Fruit fly (Drosophila melanogaster) ovary, adult (tissue): ENCODE data around the gene IFT46.

ENCODE experiments used
- CG17801 ChIP-seq: fragments of 200-800 bp; optimal IDR thresholded peaks from 2 replicates; lab custom pipeline; 2019; ENCODE audit warnings: missing biosample characterization, mild to moderate bottlenecking, missing genetic modification characterization, moderate library complexity; ENCODE audit not compliant: partially characterized antibody

IFT46 gene

dm6 chr2L:18625009-18625408 lies 9.1 kb upstream of the IFT46 start:
- no peak for TF ChIP-seq CG17801

DNA sequence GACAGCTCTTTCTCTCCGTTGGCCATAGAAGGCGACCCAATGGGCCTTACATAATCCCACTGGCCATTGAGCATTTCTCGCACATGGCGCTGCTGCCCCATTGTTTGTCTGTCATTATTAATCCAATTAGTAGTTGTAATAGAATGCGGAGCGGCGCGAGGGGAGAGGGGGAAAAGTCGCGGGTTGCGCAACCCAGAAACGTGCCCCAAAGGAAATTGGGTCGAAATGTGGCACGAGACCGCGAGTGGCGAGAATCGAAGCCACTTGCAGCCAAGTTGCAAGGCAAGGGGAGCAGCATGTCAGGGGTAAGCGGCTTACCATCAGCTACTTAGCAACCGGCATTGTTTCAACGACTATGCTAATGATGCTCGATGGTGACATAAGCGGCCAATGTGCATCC lies 8.5 kb upstream of the IFT46 start:
- no peak for TF ChIP-seq CG17801

- TF ChIP-seq CG17801: no peak
Observed at dm6 chr2L:18623435-18623834, 7.5 kb upstream of the IFT46 start.

DNA sequence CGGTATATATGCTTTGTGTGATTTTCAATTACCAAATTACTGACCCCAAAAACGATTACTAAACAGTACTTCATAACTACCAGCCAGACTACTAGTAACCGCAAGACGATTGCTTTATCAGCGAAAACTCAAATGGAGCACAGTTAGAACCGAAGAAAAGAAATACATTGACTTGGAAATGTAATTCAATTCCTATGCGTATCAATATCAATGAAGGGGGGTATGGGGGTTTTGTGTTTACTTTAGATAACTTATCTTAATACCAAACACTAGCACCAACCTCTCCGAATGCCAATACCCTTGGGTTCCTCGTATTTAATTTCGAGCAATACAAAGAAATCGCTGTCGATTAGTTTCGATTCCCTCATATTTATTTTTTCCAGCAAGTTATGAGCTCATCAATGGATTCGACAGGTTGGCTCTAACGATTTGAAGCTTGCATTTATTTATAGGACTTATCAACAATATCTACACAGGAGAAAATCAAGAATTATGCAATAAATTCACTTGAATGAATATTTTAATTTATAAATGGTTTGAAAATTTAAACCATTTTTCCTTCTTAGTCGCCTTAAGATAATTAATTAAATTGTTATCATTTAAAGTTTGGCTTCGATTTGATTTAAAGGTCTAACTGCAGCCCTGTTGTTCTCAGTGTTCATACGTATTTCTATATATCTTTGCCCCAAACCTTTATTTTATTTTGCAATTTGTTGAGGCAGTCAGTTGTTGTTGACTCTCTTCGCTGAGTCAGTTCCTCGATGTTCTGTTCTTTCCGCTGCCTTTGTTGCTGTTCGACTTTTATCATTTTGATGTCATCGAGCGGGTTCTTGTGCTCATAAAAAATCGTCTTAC lies 5.7 kb upstream of the IFT46 start:
- TF ChIP-seq CG17801: peak; percentile 93

DNA sequence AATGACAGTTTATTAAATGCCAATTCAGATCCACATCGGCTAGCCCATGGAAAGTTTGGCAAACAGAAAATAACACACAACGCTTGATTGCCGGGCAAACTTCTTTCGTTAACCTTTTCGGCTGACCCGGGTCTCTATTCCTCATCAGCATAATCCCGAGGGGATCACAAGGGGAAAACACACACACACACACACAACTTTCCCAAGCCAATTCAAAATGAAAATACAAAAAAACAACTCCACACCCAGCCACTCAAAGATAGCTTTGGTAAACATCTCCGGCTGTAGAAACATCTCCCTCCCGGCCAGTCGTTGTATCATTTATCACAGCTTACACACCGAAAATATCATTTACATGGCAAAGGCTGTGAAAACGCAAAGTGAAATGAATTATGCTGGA lies 4.2 kb upstream of the IFT46 start:
- no peak for TF ChIP-seq CG17801

dm6 chr2L:18617003-18617402 lies 1.1 kb upstream of the IFT46 start, which contains the start of gene MESR3:
Gene MESR3 (plus strand): TSS chr2L:18617256.
- TF ChIP-seq CG17801: peak; percentile 76

- no peak for TF ChIP-seq CG17801
Observed at dm6 chr2L:18612106-18612505, 3.8 kb downstream of the IFT46 start, which contains the start of gene Atac2. Gene Atac2 (minus strand): TSS chr2L:18612249.

DNA sequence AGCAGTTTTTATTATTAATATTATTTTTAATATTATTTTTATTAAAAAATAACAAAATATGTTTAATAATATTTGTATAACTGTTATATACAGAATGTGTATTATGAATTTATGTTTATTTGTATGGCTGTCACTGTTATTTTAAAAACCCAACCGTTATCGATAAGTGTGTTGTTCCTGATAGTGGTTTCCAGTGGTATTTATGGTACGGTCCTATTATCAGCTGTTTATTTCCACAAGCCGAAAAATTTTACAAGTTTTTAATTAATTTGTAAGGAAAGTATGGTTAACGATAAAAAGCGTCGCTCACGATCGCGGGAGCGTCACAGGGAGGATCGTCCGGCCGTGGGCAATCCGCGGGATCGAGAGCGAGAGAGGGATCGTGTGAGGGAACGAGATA lies 9.3 kb downstream of the IFT46 start, which contains the start of gene CG10333:
TSS of gene CG10333 (plus strand) at position 191 of the 400 bp plus-strand sequence.
- no peak for TF ChIP-seq CG17801

DNA sequence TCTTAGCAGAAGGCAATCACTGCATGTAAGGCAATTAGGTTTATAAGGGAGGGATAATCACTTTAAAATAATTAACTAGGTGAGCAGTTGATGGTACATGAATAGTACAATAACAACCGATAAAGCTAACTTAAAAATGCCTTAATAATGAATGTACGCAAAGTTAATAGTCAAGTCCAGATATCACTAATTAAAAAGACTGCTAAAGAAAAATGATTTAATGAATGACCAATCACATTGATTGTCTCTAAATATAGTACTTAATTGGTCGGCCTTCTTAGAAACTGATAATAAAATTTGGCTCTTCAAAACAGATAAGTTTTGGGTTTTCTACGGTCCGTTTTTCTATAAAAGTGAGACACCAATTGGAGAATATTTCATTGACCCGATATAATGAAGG lies 10.4 kb downstream of the IFT46 start, which contains the start of gene CG31789:
TSS of gene CG31789 (plus strand) at position 380 of the 400 bp plus-strand sequence.
- TF ChIP-seq CG17801: no peak

dm6 chr2L:18604986-18605385 lies 10.9 kb downstream of the IFT46 start, which contains the start of gene CG10413:
Gene CG10413 (minus strand): TSS chr2L:18605249.
- peak; percentile 97 for TF ChIP-seq CG17801

DNA sequence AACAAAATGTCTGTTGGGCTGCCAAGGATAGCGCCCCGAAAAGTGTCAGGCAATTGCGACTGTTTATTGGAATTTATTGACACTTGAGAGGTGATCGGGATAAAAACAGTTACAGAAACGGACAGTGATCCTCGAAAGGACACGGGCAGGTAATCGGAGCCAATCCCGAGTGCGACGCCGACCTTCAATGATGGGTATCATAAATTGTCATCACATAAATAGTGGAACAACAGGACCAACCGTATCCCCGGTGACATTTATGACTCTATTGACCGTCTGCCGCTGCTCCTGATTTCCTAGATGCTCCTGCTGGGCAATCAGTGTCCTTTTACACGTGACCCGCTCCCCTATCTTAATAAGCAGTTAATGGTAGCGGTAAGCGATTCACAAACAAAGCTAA lies 16.8 kb downstream of the IFT46 start:
- TF ChIP-seq CG17801: peak; percentile 16

dm6 chr2L:18598150-18598723 lies 17.7 kb downstream of the IFT46 start:
- TF ChIP-seq CG17801: no peak

- no peak for TF ChIP-seq CG17801
Observed at dm6 chr2L:18596871-18597338, 19.0 kb downstream of the IFT46 start, which contains the start of gene amos. Gene amos (minus strand): TSS chr2L:18596921.

DNA sequence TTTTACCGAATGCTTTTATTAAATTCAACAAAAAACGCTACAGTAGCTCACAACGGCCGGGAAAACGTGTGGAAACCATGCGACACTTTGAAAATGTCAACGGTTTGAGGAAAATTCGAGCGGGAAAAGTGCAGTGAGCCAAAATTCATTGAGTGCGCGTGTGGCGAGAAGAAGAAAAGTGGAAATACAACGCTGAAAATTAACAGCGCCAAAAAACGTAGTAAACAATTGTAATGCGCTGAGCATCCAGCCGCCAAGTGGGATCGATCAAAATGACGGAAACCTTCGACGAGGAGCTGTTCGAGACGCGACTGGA lies 25.0 kb downstream of the IFT46 start:
- no peak for TF ChIP-seq CG17801

- TF ChIP-seq CG17801: no peak
Observed at dm6 chr2L:18590100-18590941, 25.6 kb downstream of the IFT46 start, which contains the start of the genes Pde11 and CG15160. Gene Pde11 (minus strand): TSS chr2L:18590342. Gene CG15160 (plus strand): TSS chr2L:18590891.

DNA sequence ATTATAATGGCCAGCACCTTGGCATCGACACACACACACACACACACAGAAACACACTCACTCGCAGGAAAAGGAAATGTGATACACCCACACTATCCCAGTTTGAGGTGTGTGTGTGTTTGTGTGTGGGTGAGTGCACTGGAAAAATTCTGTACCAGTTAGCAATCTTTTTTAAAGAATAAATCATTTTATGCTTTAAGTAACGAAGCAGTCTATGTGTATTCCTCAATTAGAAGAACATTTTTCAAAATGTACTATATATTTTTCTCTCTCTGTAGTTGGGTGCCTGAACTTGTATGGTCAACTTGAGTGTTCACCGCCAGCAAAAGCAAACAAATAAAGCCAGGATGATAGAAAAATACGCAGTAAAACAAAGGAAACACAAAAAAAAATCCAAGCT lies 31.3 kb downstream of the IFT46 start:
- TF ChIP-seq CG17801: no peak

dm6 chr2L:18576250-18576649 lies 39.7 kb downstream of the IFT46 start:
- TF ChIP-seq CG17801: no peak
